Worm (Caenorhabditis elegans) whole organism, late embryonic: Measurements from ENCODE around the gene seb-3.

Experiments
- ama-1 ChIP-seq: fragments of 150-350 bp; optimal IDR thresholded peaks from 2 replicates; lab custom pipeline; 2014
- ceh-19 ChIP-seq: fragments of 200-800 bp; sonication (Bioruptor generic); optimal IDR thresholded peaks from 2 replicates; lab custom pipeline; 2018; ENCODE audit warnings: mild to moderate bottlenecking, missing genetic modification characterization, missing compliant biosample characterization
- ceh-31 ChIP-seq: sonication (generic microtip); optimal IDR thresholded peaks from 2 replicates; lab custom pipeline; 2016; ENCODE audit warnings: missing genetic modification characterization, missing compliant biosample characterization
- ceh-45 ChIP-seq: fragments of 200-800 bp; sonication (Bioruptor generic); IDR thresholded peaks from 2 replicates; pipeline ENCODE4 v1.3.6; 2022; ENCODE audit warnings: missing genetic modification reagents, missing genetic modification characterization, missing compliant biosample characterization
- gmeb-2 ChIP-seq: sonication (generic microtip); optimal IDR thresholded peaks from 2 replicates; lab custom pipeline; 2016; ENCODE audit warnings: missing genetic modification characterization, inconsistent platforms, missing compliant biosample characterization
- hlh-13 ChIP-seq: fragments of 200-800 bp; sonication (Bioruptor generic); optimal IDR thresholded peaks from 2 replicates; lab custom pipeline; 2018; ENCODE audit warnings: mild to moderate bottlenecking, missing genetic modification characterization, missing compliant biosample characterization
- nhr-11 ChIP-seq: fragments of 150-350 bp; optimal IDR thresholded peaks from 2 replicates; lab custom pipeline; 2014; ENCODE audit warnings: missing biosample characterization, missing genetic modification characterization
- pag-3 ChIP-seq: sonication (generic microtip); optimal IDR thresholded peaks from 2 replicates; lab custom pipeline; 2016; ENCODE audit warnings: missing compliant biosample characterization, missing genetic modification characterization, borderline replicate concordance
- pqm-1 ChIP-seq: sonication (generic microtip); optimal IDR thresholded peaks from 2 replicates; lab custom pipeline; 2016; ENCODE audit warnings: missing genetic modification characterization, missing compliant biosample characterization
- pros-1 ChIP-seq: fragments of 150-350 bp; optimal IDR thresholded peaks from 2 replicates; lab custom pipeline; 2014; ENCODE audit warnings: missing biosample characterization, missing genetic modification reagents, missing genetic modification characterization
- sdc-2 ChIP-seq: sonication (generic microtip); optimal IDR thresholded peaks from 2 replicates; lab custom pipeline; 2016; ENCODE audit warnings: missing genotype, missing genetic modification characterization, missing compliant biosample characterization
- unc-3 ChIP-seq, 2 experiments: fragments of 200-800 bp in 1 of 2; sonication (Bioruptor generic) in 1 of 2; sonication (generic microtip) in 1 of 2; conservative IDR thresholded peaks in 1 of 2; optimal IDR thresholded peaks in 1 of 2; 2 replicates each; pipeline versions ENCODE4 v1.3.6 to Lab custom; 2016 to 2022; ENCODE audit warnings: missing compliant biosample characterization in 2 of 2, missing genetic modification characterization in 2 of 2, missing genetic modification reagents in 1 of 2
- zip-5 ChIP-seq: sonication (generic microtip); optimal IDR thresholded peaks from 2 replicates; lab custom pipeline; 2016; ENCODE audit warnings: missing genetic modification characterization, missing compliant biosample characterization

DNA sequence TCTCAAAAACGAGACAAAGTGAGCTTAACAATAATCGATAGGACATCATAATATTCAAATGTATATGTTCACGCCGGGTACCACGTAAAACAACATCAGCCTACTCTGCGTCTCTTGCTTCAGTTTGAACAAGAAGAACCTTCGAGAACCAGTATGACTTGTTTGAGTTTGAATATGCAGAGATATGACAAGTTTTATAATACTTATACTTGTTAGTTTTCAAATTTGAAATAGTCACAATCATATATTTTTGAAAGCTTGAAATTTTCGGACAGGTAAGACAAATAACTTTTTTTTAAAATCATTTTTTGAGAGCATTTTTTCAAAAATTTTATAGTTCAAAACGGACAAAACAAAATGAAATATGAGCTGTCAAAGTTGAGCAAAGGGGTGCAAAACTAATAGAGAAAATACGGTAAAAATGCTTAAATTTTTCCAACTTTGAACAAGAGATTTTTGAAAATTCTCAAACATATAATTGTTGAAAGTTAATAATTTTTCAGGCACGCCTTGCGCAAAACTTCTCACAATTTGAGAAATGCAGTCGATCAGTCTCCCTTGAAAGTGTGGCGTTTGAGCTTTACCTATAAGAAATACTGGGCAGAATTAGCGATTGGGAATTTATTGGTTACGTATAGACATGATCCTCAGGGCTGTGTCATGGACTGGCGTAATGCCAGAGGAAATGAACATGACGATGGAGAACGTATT lies 27.3 kb downstream of the seb-3 start, which contains the start of gene H03G16.1:
- TF ChIP-seq zip-5 (tag; lab: Kevin White, UChicago) (no peak), ama-1 (lab: Kevin White, UChicago) (no peak), sdc-2 (no peak), ceh-31 (tag; lab: Kevin White, UChicago) (no peak), hlh-13 (GFP tag; lab: Kevin White, UChicago) (no peak), nhr-11 (tag; lab: Kevin White, UChicago) (no peak), unc-3 (GFP tag; conservative IDR thresholded peaks at IDR 0.05; lab: Robert Waterston, UW) (no peak), unc-3 (tag; optimal IDR thresholded peaks at IDR 0.05; lab: Kevin White, UChicago) (no peak), ceh-45 (GFP tag; lab: Robert Waterston, UW) (no peak), gmeb-2 (tag; lab: Kevin White, UChicago) (no peak), pros-1 (tag; lab: Kevin White, UChicago) (no peak), pqm-1 (tag; lab: Kevin White, UChicago) (no peak), ceh-19 (no peak), pag-3 (tag; lab: Kevin White, UChicago) (no peak)
